Fruit fly (Drosophila melanogaster): ENCODE data around the gene CG33160.

The CG33160 gene

dm6 chr3L:3206263-3206662, at the start of gene CG33160:
CG33160 (minus strand) TSS chr3L:3206363.
- TF ChIP-seq ttk (optimal IDR thresholded peaks at IDR 0.05) (no peak), insv (optimal IDR thresholded peaks at IDR 0.05) (no peak), h (optimal IDR thresholded peaks at IDR 0.05) (no peak), Myc (optimal IDR thresholded peaks at IDR 0.05) (no peak), psq (optimal IDR thresholded peaks at IDR 0.05) (no peak), Sin3A (optimal IDR thresholded peaks at IDR 0.05) (no peak)

dm6 chr3L:3253631-3254030, 47.5 kb upstream of the CG33160 start:
- TF ChIP-seq Sin3A (optimal IDR thresholded peaks at IDR 0.05) (no peak), psq (optimal IDR thresholded peaks at IDR 0.05) (no peak), Myc (optimal IDR thresholded peaks at IDR 0.05) (no peak), ttk (optimal IDR thresholded peaks at IDR 0.05) (no peak), insv (optimal IDR thresholded peaks at IDR 0.05) (no peak), h (optimal IDR thresholded peaks at IDR 0.05) (no peak)

- no peak for TF ChIP-seq insv (optimal IDR thresholded peaks at IDR 0.05)
- no peak for TF ChIP-seq psq (optimal IDR thresholded peaks at IDR 0.05)
- TF ChIP-seq Myc (optimal IDR thresholded peaks at IDR 0.05), result no peak
- no peak for TF ChIP-seq h (optimal IDR thresholded peaks at IDR 0.05)
- no peak for TF ChIP-seq ttk (optimal IDR thresholded peaks at IDR 0.05)
- no peak for TF ChIP-seq Sin3A (optimal IDR thresholded peaks at IDR 0.05)
Measured at dm6 chr3L:3252884-3253283, 46.7 kb upstream of the CG33160 start.

- TF ChIP-seq insv (optimal IDR thresholded peaks at IDR 0.05) (no peak), Sin3A (optimal IDR thresholded peaks at IDR 0.05) (no peak), psq (optimal IDR thresholded peaks at IDR 0.05) (no peak), ttk (optimal IDR thresholded peaks at IDR 0.05) (no peak), h (optimal IDR thresholded peaks at IDR 0.05) (no peak), Myc (optimal IDR thresholded peaks at IDR 0.05) (no peak)
Measured at dm6 chr3L:3251659-3252490, 45.7 kb upstream of the CG33160 start.

- no peak for TF ChIP-seq psq (optimal IDR thresholded peaks at IDR 0.05)
- no peak for TF ChIP-seq insv (optimal IDR thresholded peaks at IDR 0.05)
- TF ChIP-seq Sin3A (optimal IDR thresholded peaks at IDR 0.05), result no peak
- no peak for TF ChIP-seq Myc (optimal IDR thresholded peaks at IDR 0.05)
- no peak for TF ChIP-seq h (optimal IDR thresholded peaks at IDR 0.05)
- TF ChIP-seq ttk (optimal IDR thresholded peaks at IDR 0.05), result no peak
Measured at dm6 chr3L:3250922-3251658, 44.9 kb upstream of the CG33160 start.

- TF ChIP-seq Sin3A (optimal IDR thresholded peaks at IDR 0.05) (no peak), insv (optimal IDR thresholded peaks at IDR 0.05) (no peak), h (optimal IDR thresholded peaks at IDR 0.05) (no peak), ttk (optimal IDR thresholded peaks at IDR 0.05) (no peak), psq (optimal IDR thresholded peaks at IDR 0.05) (no peak), Myc (optimal IDR thresholded peaks at IDR 0.05) (no peak)
Measured at dm6 chr3L:3249997-3250774, 44.0 kb upstream of the CG33160 start.

dm6 chr3L:3249664-3249996, 43.5 kb upstream of the CG33160 start:
- TF ChIP-seq Myc (optimal IDR thresholded peaks at IDR 0.05), result no peak
- no peak for TF ChIP-seq psq (optimal IDR thresholded peaks at IDR 0.05)
- no peak for TF ChIP-seq ttk (optimal IDR thresholded peaks at IDR 0.05)
- no peak for TF ChIP-seq Sin3A (optimal IDR thresholded peaks at IDR 0.05)
- no peak for TF ChIP-seq h (optimal IDR thresholded peaks at IDR 0.05)
- TF ChIP-seq insv (optimal IDR thresholded peaks at IDR 0.05), result no peak

dm6 chr3L:3248714-3249663, 42.8 kb upstream of the CG33160 start:
- TF ChIP-seq h (optimal IDR thresholded peaks at IDR 0.05), result no peak
- TF ChIP-seq Myc (optimal IDR thresholded peaks at IDR 0.05), result no peak
- TF ChIP-seq insv (optimal IDR thresholded peaks at IDR 0.05), result no peak
- no peak for TF ChIP-seq Sin3A (optimal IDR thresholded peaks at IDR 0.05)
- no peak for TF ChIP-seq ttk (optimal IDR thresholded peaks at IDR 0.05)

dm6 chr3L:3247130-3248065, 41.2 kb upstream of the CG33160 start, which contains the start of gene CG43389:
CG43389 (plus strand) TSS chr3L:3248015.
- TF ChIP-seq insv (optimal IDR thresholded peaks at IDR 0.05) (no peak), h (optimal IDR thresholded peaks at IDR 0.05) (no peak), psq (optimal IDR thresholded peaks at IDR 0.05) (no peak), Myc (optimal IDR thresholded peaks at IDR 0.05) (no peak), ttk (optimal IDR thresholded peaks at IDR 0.05) (no peak), Sin3A (optimal IDR thresholded peaks at IDR 0.05) (no peak)

Measured in Kc167 (cell line).